Fruit fly (Drosophila melanogaster) whole organism, embryonic: ENCODE data around the gene CG10866.

Experiments
- Atf3 ChIP-seq: fragments of 200-800 bp; sonication (Bioruptor generic); optimal IDR thresholded peaks from 3 replicates; lab custom pipeline; 2016; ENCODE audit warnings: missing biosample characterization, missing genetic modification characterization
- BEAF-32 ChIP-seq: fragments of 200-800 bp; sonication (Bioruptor generic); optimal IDR thresholded peaks from 3 replicates; lab custom pipeline; 2017; ENCODE audit warnings: missing biosample characterization, missing genetic modification characterization, mild to moderate bottlenecking, moderate library complexity, missing genetic modification reagents
- CG10366 ChIP-seq: fragments of 200-800 bp; sonication (Bioruptor generic); IDR thresholded peaks from 2 replicates; pipeline ENCODE4 v1.3.6; 2022; ENCODE audit warnings: missing biosample characterization, missing genetic modification characterization
- CG11560 ChIP-seq: fragments of 200-800 bp; sonication (Bioruptor generic); IDR thresholded peaks from 3 replicates; pipeline ENCODE4 v1.3.6; 2022; ENCODE audit warnings: missing biosample characterization, missing genetic modification characterization
- CG12071 ChIP-seq: fragments of 200-800 bp; sonication (Bioruptor generic); optimal IDR thresholded peaks from 3 replicates; lab custom pipeline; 2018; ENCODE audit warnings: missing biosample characterization, mild to moderate bottlenecking, missing genetic modification characterization
- CG12104 ChIP-seq: fragments of 200-800 bp; sonication (Bioruptor generic); optimal IDR thresholded peaks from 3 replicates; lab custom pipeline; 2016; ENCODE audit warnings: missing biosample characterization, missing genetic modification characterization
- CG12219 ChIP-seq: fragments of 200-800 bp; sonication (Bioruptor generic); optimal IDR thresholded peaks from 3 replicates; lab custom pipeline; 2018; ENCODE audit warnings: missing biosample characterization, mild to moderate bottlenecking, missing genetic modification characterization
- CG13123 ChIP-seq: fragments of 200-800 bp; sonication (Bioruptor generic); optimal IDR thresholded peaks from 2 replicates; lab custom pipeline; 2016; ENCODE audit warnings: missing biosample characterization, missing genetic modification characterization
- CG13296 ChIP-seq: fragments of 200-800 bp; sonication (Bioruptor generic); optimal IDR thresholded peaks from 3 replicates; lab custom pipeline; 2018; ENCODE audit warnings: missing biosample characterization, mild to moderate bottlenecking, missing genetic modification characterization
- CG13624 ChIP-seq: fragments of 200-800 bp; sonication (Bioruptor generic); optimal IDR thresholded peaks from 2 replicates; lab custom pipeline; 2016; ENCODE audit warnings: missing biosample characterization, missing genetic modification characterization
- CG14965 ChIP-seq: fragments of 200-800 bp; sonication (Bioruptor generic); optimal IDR thresholded peaks from 2 replicates; lab custom pipeline; 2016; ENCODE audit warnings: missing biosample characterization, missing genetic modification characterization, borderline replicate concordance
- CG15073 ChIP-seq: fragments of 200-800 bp; sonication (Bioruptor generic); optimal IDR thresholded peaks from 2 replicates; lab custom pipeline; 2016; ENCODE audit warnings: missing biosample characterization, missing genetic modification characterization
- CG15479 ChIP-seq: fragments of 200-800 bp; sonication (Bioruptor generic); optimal IDR thresholded peaks from 3 replicates; lab custom pipeline; 2019; ENCODE audit warnings: missing biosample characterization, mild to moderate bottlenecking, missing genetic modification characterization, moderate library complexity
- CG15696 ChIP-seq: fragments of 200-800 bp; sonication (Bioruptor generic); optimal IDR thresholded peaks from 2 replicates; lab custom pipeline; 2019; ENCODE audit warnings: missing biosample characterization, mild to moderate bottlenecking, missing genetic modification characterization, moderate library complexity
- CG16813 ChIP-seq: fragments of 200-800 bp; sonication (Bioruptor generic); IDR thresholded peaks from 3 replicates; pipeline ENCODE4 v1.3.6; 2022; ENCODE audit warnings: missing biosample characterization, missing genetic modification characterization; ENCODE audit not compliant: partially characterized antibody
- CG16815 ChIP-seq: fragments of 200-800 bp; sonication (Bioruptor generic); optimal IDR thresholded peaks from 3 replicates; lab custom pipeline; 2017; ENCODE audit warnings: missing biosample characterization, mild to moderate bottlenecking, missing genetic modification characterization
- CG17802 ChIP-seq: fragments of 200-800 bp; sonication (Bioruptor generic); optimal IDR thresholded peaks from 2 replicates; lab custom pipeline; 2018; ENCODE audit warnings: missing biosample characterization, mild to moderate bottlenecking, missing genetic modification characterization, moderate library complexity
- CG1792 ChIP-seq: fragments of 200-800 bp; sonication (Bioruptor generic); optimal IDR thresholded peaks from 2 replicates; lab custom pipeline; 2016; ENCODE audit warnings: missing biosample characterization, missing genetic modification characterization
- CG3281 ChIP-seq: fragments of 200-800 bp; sonication (Bioruptor generic); optimal IDR thresholded peaks from 3 replicates; lab custom pipeline; 2017; ENCODE audit warnings: missing biosample characterization, mild to moderate bottlenecking, missing genetic modification characterization
- CG42726 ChIP-seq: fragments of 200-800 bp; sonication (Bioruptor generic); IDR thresholded peaks from 2 replicates; pipeline ENCODE4 v1.3.6; 2022; ENCODE audit warnings: missing biosample characterization, missing genetic modification characterization; ENCODE audit not compliant: partially characterized antibody
- CG6765 ChIP-seq: fragments of 200-800 bp; sonication (Bioruptor generic); optimal IDR thresholded peaks from 3 replicates; lab custom pipeline; 2017; ENCODE audit warnings: missing biosample characterization, mild to moderate bottlenecking, missing genetic modification characterization
- CG7786 ChIP-seq: fragments of 200-800 bp; sonication (Bioruptor generic); optimal IDR thresholded peaks from 2 replicates; lab custom pipeline; 2016; ENCODE audit warnings: missing biosample characterization, missing genetic modification characterization
- CG8388 ChIP-seq: fragments of 200-800 bp; sonication (Bioruptor generic); optimal IDR thresholded peaks from 2 replicates; lab custom pipeline; 2019; ENCODE audit warnings: missing biosample characterization, mild to moderate bottlenecking, missing genetic modification characterization, moderate library complexity
- CG9609 ChIP-seq: fragments of 200-800 bp; sonication (Bioruptor generic); optimal IDR thresholded peaks from 3 replicates; lab custom pipeline; 2016; ENCODE audit warnings: missing biosample characterization, missing genetic modification characterization
- CTCF ChIP-seq: fragments of 200-800 bp; sonication (Bioruptor generic); optimal IDR thresholded peaks from 2 replicates; lab custom pipeline; 2017; ENCODE audit warnings: missing biosample characterization, mild to moderate bottlenecking, missing genetic modification characterization, moderate library complexity
- Dref ChIP-seq: fragments of 200-800 bp; sonication (Bioruptor generic); IDR thresholded peaks from 2 replicates; pipeline ENCODE4 v1.3.6; 2022; ENCODE audit warnings: missing biosample characterization, missing genetic modification characterization
- Drgx ChIP-seq: fragments of 200-800 bp; sonication (Bioruptor generic); IDR thresholded peaks from 2 replicates; pipeline ENCODE4 v1.3.6; 2022; ENCODE audit warnings: missing biosample characterization, missing genetic modification characterization
- Fer3 ChIP-seq: fragments of 200-800 bp; sonication (Bioruptor generic); optimal IDR thresholded peaks from 2 replicates; lab custom pipeline; 2018; ENCODE audit warnings: missing biosample characterization, mild to moderate bottlenecking, missing genetic modification characterization, moderate library complexity
- Gug ChIP-seq: fragments of 200-800 bp; sonication (Bioruptor generic); IDR thresholded peaks from 4 replicates; pipeline ENCODE4 v1.3.6; 2022; ENCODE audit warnings: missing biosample characterization, missing genetic modification characterization
- HLH3B ChIP-seq: fragments of 200-800 bp; sonication (Bioruptor generic); IDR thresholded peaks from 2 replicates; pipeline ENCODE4 v1.3.6; 2022; ENCODE audit warnings: missing biosample characterization, missing genetic modification characterization
- Hr78 ChIP-seq, 2 experiments: fragments of 200-800 bp in 1 of 2; fragments of >200 bp in 1 of 2; sonication (Bioruptor generic) in 1 of 2; optimal IDR thresholded peaks; 2 replicates each; lab custom pipeline; 2017 to 2019; ENCODE audit warnings: missing biosample characterization in 2 of 2, missing genetic modification characterization in 2 of 2, mild to moderate bottlenecking in 1 of 2, moderate library complexity in 1 of 2
- Jarid2 ChIP-seq: fragments of 200-800 bp; sonication (Bioruptor generic); optimal IDR thresholded peaks from 3 replicates; lab custom pipeline; 2017; ENCODE audit warnings: mild to moderate bottlenecking, missing biosample characterization, missing genetic modification reagents, missing genetic modification characterization
- ato ChIP-seq: fragments of 200-800 bp; sonication (Bioruptor generic); IDR thresholded peaks from 2 replicates; pipeline ENCODE4 v1.3.6; 2022; ENCODE audit warnings: missing biosample characterization, missing genetic modification characterization; ENCODE audit not compliant: partially characterized antibody
- bab2 ChIP-seq: fragments of 200-800 bp; sonication (Bioruptor generic); optimal IDR thresholded peaks from 2 replicates; lab custom pipeline; 2016; ENCODE audit warnings: missing biosample characterization, missing genetic modification characterization
- bigmax ChIP-seq: fragments of 200-800 bp; sonication (Bioruptor generic); optimal IDR thresholded peaks from 2 replicates; lab custom pipeline; 2018; ENCODE audit warnings: missing biosample characterization, mild to moderate bottlenecking, missing genetic modification characterization
- cg ChIP-seq: fragments of 200-800 bp; sonication (Bioruptor generic); optimal IDR thresholded peaks from 3 replicates; lab custom pipeline; 2019; ENCODE audit warnings: missing biosample characterization, mild to moderate bottlenecking, missing genetic modification characterization, moderate library complexity
- ci ChIP-seq: fragments of 200-800 bp; sonication (Bioruptor generic); IDR thresholded peaks from 3 replicates; pipeline ENCODE4 v1.3.6; 2022; ENCODE audit warnings: missing biosample characterization, missing genetic modification characterization
- corto ChIP-seq: fragments of 200-800 bp; sonication (Bioruptor generic); optimal IDR thresholded peaks from 2 replicates; lab custom pipeline; 2016; ENCODE audit warnings: missing biosample characterization, mild to moderate bottlenecking, missing genetic modification characterization, moderate library complexity
- danr ChIP-seq: fragments of 200-800 bp; sonication (Bioruptor generic); IDR thresholded peaks from 2 replicates; pipeline ENCODE4 v1.3.6; 2022; ENCODE audit warnings: missing biosample characterization, missing genetic modification characterization
- ftz-f1 ChIP-seq: fragments of 200-800 bp; sonication (Bioruptor generic); optimal IDR thresholded peaks from 2 replicates; lab custom pipeline; 2016; ENCODE audit warnings: missing biosample characterization, missing genetic modification characterization
- grn ChIP-seq: fragments of 200-800 bp; sonication (Bioruptor generic); optimal IDR thresholded peaks from 3 replicates; lab custom pipeline; 2017; ENCODE audit warnings: missing biosample characterization, missing genetic modification characterization
- gro ChIP-seq: fragments of 200-800 bp; sonication (Bioruptor generic); optimal IDR thresholded peaks from 2 replicates; lab custom pipeline; 2016; ENCODE audit warnings: missing biosample characterization, missing genetic modification characterization
- ham ChIP-seq: fragments of 200-800 bp; sonication (Bioruptor generic); IDR thresholded peaks from 2 replicates; pipeline ENCODE4 v1.3.6; 2022; ENCODE audit warnings: missing biosample characterization, missing genetic modification characterization
- ind ChIP-seq: fragments of 200-800 bp; sonication (Bioruptor generic); optimal IDR thresholded peaks from 3 replicates; lab custom pipeline; 2016; ENCODE audit warnings: missing biosample characterization, missing genetic modification characterization
- maf-S ChIP-seq: fragments of 200-800 bp; sonication (Bioruptor generic); optimal IDR thresholded peaks from 2 replicates; lab custom pipeline; 2016; ENCODE audit warnings: missing biosample characterization, missing genetic modification characterization
- nom ChIP-seq: fragments of 200-800 bp; sonication (Bioruptor generic); optimal IDR thresholded peaks from 2 replicates; lab custom pipeline; 2017; ENCODE audit warnings: missing biosample characterization, missing genetic modification characterization, mild to moderate bottlenecking, moderate library complexity, missing genetic modification reagents
- pnt ChIP-seq: fragments of 200-800 bp; sonication (Bioruptor generic); optimal IDR thresholded peaks from 3 replicates; lab custom pipeline; 2016; ENCODE audit warnings: missing biosample characterization, missing genetic modification characterization
- pros ChIP-seq: fragments of 200-800 bp; sonication (Bioruptor generic); optimal IDR thresholded peaks from 3 replicates; lab custom pipeline; 2019; ENCODE audit warnings: missing biosample characterization, mild to moderate bottlenecking, missing genetic modification characterization, moderate library complexity
- tna ChIP-seq: fragments of 200-800 bp; sonication (Bioruptor generic); IDR thresholded peaks from 2 replicates; pipeline ENCODE4 v1.3.6; 2022; ENCODE audit warnings: missing biosample characterization, missing genetic modification characterization; ENCODE audit not compliant: partially characterized antibody
- toy ChIP-seq: fragments of 200-800 bp; sonication (Bioruptor generic); IDR thresholded peaks from 2 replicates; pipeline ENCODE4 v1.3.6; 2022; ENCODE audit warnings: missing biosample characterization, missing genetic modification characterization

The CG10866 gene

dm6 chr3L:3970372-3971031 lies 32.7 kb upstream of the CG10866 start (continued):
- TF ChIP-seq CG13296 (GFP tag; lab: Kevin White, UChicago) (no peak), CTCF (GFP tag; lab: Kevin White, UChicago) (no peak), maf-S (GFP tag; lab: Kevin White, UChicago) (no peak), corto (no peak), cg (GFP tag; lab: Kevin White, UChicago) (peak; percentile 24), CG16813 (GFP tag; lab: Robert Waterston, UW) (no peak), CG14965 (GFP tag; lab: Kevin White, UChicago) (no peak), CG1792 (no peak), Dref (GFP tag; lab: Robert Waterston, UW) (no peak), bab2 (GFP tag; lab: Kevin White, UChicago) (no peak), Drgx (GFP tag; lab: Robert Waterston, UW) (no peak), Jarid2 (no peak), CG42726 (GFP tag; lab: Robert Waterston, UW) (no peak), pnt (no peak), CG8388 (GFP tag; lab: Kevin White, UChicago) (peak; percentile 17), CG7786 (peak; percentile 22), CG15479 (GFP tag; lab: Kevin White, UChicago) (no peak), CG10366 (GFP tag; lab: Robert Waterston, UW) (peak; percentile 53), CG3281 (GFP tag; lab: Kevin White, UChicago) (peak; percentile 59), ci (GFP tag; lab: Robert Waterston, UW) (peak; percentile 73; the same call in 2 of the 3 replicates), Atf3 (GFP tag; lab: Kevin White, UChicago) (no peak), CG12219 (GFP tag; lab: Kevin White, UChicago) (peak; percentile 9), HLH3B (GFP tag; lab: Robert Waterston, UW) (peak; percentile 20; the same call in 1 of the 2 replicates), CG15073 (GFP tag; lab: Kevin White, UChicago) (no peak), pros (GFP tag; lab: Kevin White, UChicago) (peak; percentile 56), nom (GFP tag; lab: Kevin White, UChicago) (no peak), CG17802 (tag; lab: Kevin White, UChicago) (no peak), danr (GFP tag; lab: Robert Waterston, UW) (no peak), gro (GFP tag; lab: Kevin White, UChicago) (peak; percentile 6), Gug (GFP tag; lab: Robert Waterston, UW) (no peak), tna (GFP tag; lab: Robert Waterston, UW) (no peak), grn (GFP tag; lab: Kevin White, UChicago) (no peak), CG9609 (GFP tag; lab: Kevin White, UChicago) (peak; percentile 41), CG16815 (peak; percentile 11), ato (GFP tag; lab: Robert Waterston, UW) (no peak), CG15696 (tag; lab: Kevin White, UChicago) (no peak), ham (GFP tag; lab: Robert Waterston, UW) (no peak), bigmax (no peak), ind (GFP tag; lab: Kevin White, UChicago) (no peak), CG12104 (GFP tag; lab: Kevin White, UChicago) (no peak), toy (GFP tag; lab: Robert Waterston, UW) (no peak), BEAF-32 (no peak), CG6765 (GFP tag; lab: Kevin White, UChicago) (no peak), CG13624 (GFP tag; lab: Kevin White, UChicago) (no peak), Hr78 (GFP tag; optimal IDR thresholded peaks at IDR 0.05; lab: Kevin White, UChicago) (no peak), ftz-f1 (no peak), CG12071 (GFP tag; lab: Kevin White, UChicago) (no peak), CG13123 (GFP tag; lab: Kevin White, UChicago) (no peak), CG11560 (tag; lab: Robert Waterston, UW) (peak; percentile 45; the same call in 2 of the 3 replicates), Fer3 (tag; lab: Kevin White, UChicago) (peak; percentile 25)
